Fruit fly (Drosophila melanogaster) whole organism, embryonic: ENCODE results near the gene sau.
A peak's percentile ranks its signal among the peaks of the same experiment; 100 is the strongest.

Source experiments
- Bgb ChIP-seq: fragments of 200-800 bp; sonication (Bioruptor generic); IDR thresholded peaks from 2 replicates; pipeline ENCODE4 v1.3.6; 2022; ENCODE audit warnings: missing biosample characterization, missing genetic modification characterization; ENCODE audit not compliant: partially characterized antibody
- CG10209 ChIP-seq: fragments of 200-800 bp; sonication (Bioruptor generic); optimal IDR thresholded peaks from 3 replicates; lab custom pipeline; 2017; ENCODE audit warnings: missing biosample characterization, mild to moderate bottlenecking, missing genetic modification characterization, missing genetic modification reagents
- CG10267 ChIP-seq: fragments of 200-800 bp; sonication (Bioruptor generic); optimal IDR thresholded peaks from 2 replicates; lab custom pipeline; 2018; ENCODE audit warnings: missing biosample characterization, mild to moderate bottlenecking, missing genetic modification characterization, moderate library complexity
- CG12071 ChIP-seq: fragments of 200-800 bp; sonication (Bioruptor generic); optimal IDR thresholded peaks from 3 replicates; lab custom pipeline; 2018; ENCODE audit warnings: missing biosample characterization, mild to moderate bottlenecking, missing genetic modification characterization
- CG12299 ChIP-seq: fragments of 200-800 bp; sonication (Bioruptor generic); optimal IDR thresholded peaks from 2 replicates; lab custom pipeline; 2018; ENCODE audit warnings: missing biosample characterization, mild to moderate bottlenecking, missing genetic modification characterization
- CG12744 ChIP-seq: fragments of 200-800 bp; sonication (Bioruptor generic); optimal IDR thresholded peaks from 2 replicates; lab custom pipeline; 2016; ENCODE audit warnings: missing biosample characterization, missing genetic modification characterization
- CG13287 ChIP-seq: fragments of 200-800 bp; sonication (Bioruptor generic); IDR thresholded peaks from 2 replicates; pipeline ENCODE4 v1.3.6; 2022; ENCODE audit warnings: missing biosample characterization, missing genetic modification characterization; ENCODE audit not compliant: partially characterized antibody
- CG14860 ChIP-seq: fragments of 200-800 bp; sonication (Bioruptor generic); IDR thresholded peaks from 3 replicates; pipeline ENCODE4 v1.3.6; 2022; ENCODE audit warnings: missing biosample characterization, missing genetic modification characterization; ENCODE audit not compliant: partially characterized antibody
- CG15514 ChIP-seq: fragments of 200-800 bp; sonication (Bioruptor generic); optimal IDR thresholded peaks from 3 replicates; lab custom pipeline; 2017; ENCODE audit warnings: missing biosample characterization, missing genetic modification characterization, mild to moderate bottlenecking, moderate library complexity, missing genetic modification reagents
- CG1647 ChIP-seq: fragments of 200-800 bp; sonication (Bioruptor generic); optimal IDR thresholded peaks from 3 replicates; lab custom pipeline; 2016; ENCODE audit warnings: missing biosample characterization, missing genetic modification characterization
- CG17361 ChIP-seq: fragments of 200-800 bp; sonication (Bioruptor generic); IDR thresholded peaks from 3 replicates; pipeline ENCODE4 v1.3.6; 2022; ENCODE audit warnings: missing biosample characterization, missing genetic modification characterization
- CG17385 ChIP-seq: fragments of 200-800 bp; sonication (Bioruptor generic); optimal IDR thresholded peaks from 3 replicates; lab custom pipeline; 2018; ENCODE audit warnings: missing biosample characterization, mild to moderate bottlenecking, missing genetic modification characterization
- CG17568 ChIP-seq: fragments of 200-800 bp; sonication (Bioruptor generic); optimal IDR thresholded peaks from 2 replicates; lab custom pipeline; 2018; ENCODE audit warnings: missing biosample characterization, mild to moderate bottlenecking, missing genetic modification characterization, moderate library complexity
- CG18262 ChIP-seq: fragments of 200-800 bp; optimal IDR thresholded peaks from 3 replicates; lab custom pipeline; 2019; ENCODE audit warnings: missing biosample characterization, mild to moderate bottlenecking, missing genetic modification characterization, moderate library complexity
- CG18599 ChIP-seq: fragments of 200-800 bp; sonication (Bioruptor generic); optimal IDR thresholded peaks from 3 replicates; lab custom pipeline; 2017; ENCODE audit warnings: missing biosample characterization, missing genetic modification characterization, mild to moderate bottlenecking, moderate library complexity, missing genetic modification reagents
- CG30403 ChIP-seq: fragments of 200-800 bp; sonication (Bioruptor generic); optimal IDR thresholded peaks from 3 replicates; lab custom pipeline; 2016; ENCODE audit warnings: missing biosample characterization, missing genetic modification characterization
- CG34224 ChIP-seq: fragments of 200-800 bp; sonication (Bioruptor generic); IDR thresholded peaks from 3 replicates; pipeline ENCODE4 v1.3.6; 2022; ENCODE audit warnings: missing biosample characterization, missing genetic modification characterization; ENCODE audit not compliant: partially characterized antibody
- CG34422 ChIP-seq: fragments of 200-800 bp; sonication (Bioruptor generic); IDR thresholded peaks from 3 replicates; pipeline ENCODE4 v1.3.6; 2022; ENCODE audit warnings: missing biosample characterization, missing genetic modification characterization
- CG5953 ChIP-seq: fragments of 200-800 bp; sonication (Bioruptor generic); IDR thresholded peaks from 2 replicates; pipeline ENCODE4 v1.3.6; 2022; ENCODE audit warnings: missing biosample characterization, missing genetic modification characterization
- CG6175 ChIP-seq: fragments of 200-800 bp; sonication (Bioruptor generic); IDR thresholded peaks from 3 replicates; pipeline ENCODE4 v1.3.6; 2022; ENCODE audit warnings: missing biosample characterization, missing genetic modification characterization
- CG6765 ChIP-seq: fragments of 200-800 bp; sonication (Bioruptor generic); optimal IDR thresholded peaks from 3 replicates; lab custom pipeline; 2017; ENCODE audit warnings: missing biosample characterization, mild to moderate bottlenecking, missing genetic modification characterization
- CG6791 ChIP-seq: fragments of 200-800 bp; sonication (Bioruptor generic); IDR thresholded peaks from 3 replicates; pipeline ENCODE4 v1.3.6; 2022; ENCODE audit warnings: missing biosample characterization, missing genetic modification characterization; ENCODE audit not compliant: partially characterized antibody
- CG6854 ChIP-seq: fragments of 200-800 bp; sonication (Bioruptor generic); optimal IDR thresholded peaks from 3 replicates; lab custom pipeline; 2017; ENCODE audit warnings: missing biosample characterization, mild to moderate bottlenecking, missing genetic modification characterization
- CG8388 ChIP-seq: fragments of 200-800 bp; sonication (Bioruptor generic); optimal IDR thresholded peaks from 2 replicates; lab custom pipeline; 2019; ENCODE audit warnings: missing biosample characterization, mild to moderate bottlenecking, missing genetic modification characterization, moderate library complexity
- CG9437 ChIP-seq: fragments of 200-800 bp; sonication (Bioruptor generic); optimal IDR thresholded peaks from 2 replicates; lab custom pipeline; 2018; ENCODE audit warnings: missing biosample characterization, mild to moderate bottlenecking, missing genetic modification characterization
- Chrac-16 ChIP-seq: fragments of 200-800 bp; sonication (Bioruptor generic); optimal IDR thresholded peaks from 3 replicates; lab custom pipeline; 2016; ENCODE audit warnings: missing biosample characterization, missing genetic modification characterization
- E2f2 ChIP-seq: fragments of 200-800 bp; sonication (Bioruptor generic); IDR thresholded peaks from 2 replicates; pipeline ENCODE4 v1.3.6; 2022; ENCODE audit warnings: missing biosample characterization, missing genetic modification characterization
- Ets65A ChIP-seq: fragments of 200-800 bp; sonication (Bioruptor generic); peaks from one replicate; lab custom pipeline; 2016; ENCODE audit warnings: missing biosample characterization, missing genetic modification characterization
- HLH4C ChIP-seq: fragments of 200-800 bp; sonication (Bioruptor generic); IDR thresholded peaks from 3 replicates; pipeline ENCODE4 v1.3.6; 2022; ENCODE audit warnings: missing biosample characterization, missing genetic modification characterization; ENCODE audit not compliant: partially characterized antibody
- MBD-R2 ChIP-seq: fragments of 200-800 bp; sonication (Bioruptor generic); IDR thresholded peaks from 2 replicates; pipeline ENCODE4 v1.3.6; 2022; ENCODE audit warnings: missing biosample characterization, missing genetic modification characterization
- Nf-YC ChIP-seq: fragments of 200-800 bp; optimal IDR thresholded peaks from 3 replicates; lab custom pipeline; 2019; ENCODE audit warnings: missing biosample characterization, mild to moderate bottlenecking, missing genetic modification characterization, moderate library complexity
- NfI ChIP-seq: fragments of 200-800 bp; sonication (Bioruptor generic); optimal IDR thresholded peaks from 3 replicates; lab custom pipeline; 2018; ENCODE audit warnings: missing biosample characterization, mild to moderate bottlenecking, missing genetic modification characterization, moderate library complexity
- Oli ChIP-seq: fragments of 200-800 bp; sonication (Bioruptor generic); optimal IDR thresholded peaks from 2 replicates; lab custom pipeline; 2018; ENCODE audit warnings: missing biosample characterization, mild to moderate bottlenecking, missing genetic modification characterization, moderate library complexity
- Sry-δ ChIP-seq: fragments of 200-800 bp; sonication (Bioruptor generic); optimal IDR thresholded peaks from 2 replicates; lab custom pipeline; 2016; ENCODE audit warnings: missing biosample characterization, missing genetic modification characterization
- Stat92E ChIP-seq, 3 experiments: fragments of >200 bp in 2 of 3; fragments of 200-800 bp in 1 of 3; sonication (Bioruptor generic) in 1 of 3; optimal IDR thresholded peaks; 2 replicates each; lab custom pipeline; 2017 to 2019; ENCODE audit warnings: missing biosample characterization in 3 of 3, missing genetic modification characterization in 3 of 3, mild to moderate bottlenecking in 1 of 3, moderate library complexity in 1 of 3
- Trl ChIP-seq, 3 experiments: fragments of >200 bp in 2 of 3; fragments of 200-800 bp in 1 of 3; sonication (Bioruptor generic) in 1 of 3; optimal IDR thresholded peaks; 2 replicates in 1 of 3; 3 replicates in 2 of 3; lab custom pipeline; 2016 to 2017; ENCODE audit warnings: missing biosample characterization in 1 of 3, missing genetic modification characterization in 1 of 3
- bsh ChIP-seq, 2 experiments: fragments of 200-800 bp; sonication (Bioruptor generic); optimal IDR thresholded peaks; 2 replicates each; lab custom pipeline; 2017 to 2018; ENCODE audit warnings: mild to moderate bottlenecking in 2 of 2, missing biosample characterization in 2 of 2, missing genetic modification characterization in 2 of 2, moderate library complexity in 1 of 2
- esg ChIP-seq: fragments of 200-800 bp; sonication (Bioruptor generic); conservative IDR thresholded peaks from 2 replicates; pipeline ENCODE4 v1.3.6; 2022; ENCODE audit warnings: missing biosample characterization, missing genetic modification characterization
- gro ChIP-seq: fragments of 200-800 bp; sonication (Bioruptor generic); optimal IDR thresholded peaks from 2 replicates; lab custom pipeline; 2016; ENCODE audit warnings: missing biosample characterization, missing genetic modification characterization
- jumu ChIP-seq: fragments of 200-800 bp; sonication (Bioruptor generic); optimal IDR thresholded peaks from 3 replicates; lab custom pipeline; 2016; ENCODE audit warnings: missing biosample characterization, missing genetic modification characterization
- kah ChIP-seq: fragments of 200-800 bp; sonication (Bioruptor generic); optimal IDR thresholded peaks from 2 replicates; lab custom pipeline; 2018; ENCODE audit warnings: missing biosample characterization, mild to moderate bottlenecking, missing genetic modification characterization
- lola ChIP-seq, 3 experiments: fragments of >200 bp in 2 of 3; fragments of 200-800 bp in 1 of 3; sonication (Bioruptor generic) in 1 of 3; optimal IDR thresholded peaks; 2 replicates each; lab custom pipeline; 2017 to 2019; ENCODE audit warnings: missing biosample characterization in 3 of 3, missing genetic modification characterization in 3 of 3, mild to moderate bottlenecking in 1 of 3, moderate library complexity in 1 of 3
- nerfin-1 ChIP-seq: fragments of 200-800 bp; sonication (Bioruptor generic); optimal IDR thresholded peaks from 3 replicates; lab custom pipeline; 2019; ENCODE audit warnings: missing biosample characterization, mild to moderate bottlenecking, missing genetic modification characterization, moderate library complexity
- nmo ChIP-seq: fragments of 200-800 bp; sonication (Bioruptor generic); optimal IDR thresholded peaks from 2 replicates; lab custom pipeline; 2018; ENCODE audit warnings: missing biosample characterization, mild to moderate bottlenecking, missing genetic modification characterization, moderate library complexity
- phol ChIP-seq: fragments of 200-800 bp; sonication (Bioruptor generic); optimal IDR thresholded peaks from 3 replicates; lab custom pipeline; 2018; ENCODE audit warnings: missing biosample characterization, mild to moderate bottlenecking, missing genetic modification characterization, moderate library complexity
- sna ChIP-seq: fragments of 200-800 bp; sonication (Bioruptor generic); IDR thresholded peaks from 2 replicates; pipeline ENCODE4 v1.3.6; 2022; ENCODE audit warnings: missing biosample characterization, missing genetic modification characterization; ENCODE audit not compliant: partially characterized antibody
- trem ChIP-seq: fragments of 200-800 bp; optimal IDR thresholded peaks from 3 replicates; lab custom pipeline; 2019; ENCODE audit warnings: missing biosample characterization, mild to moderate bottlenecking, missing genetic modification characterization, moderate library complexity
- usp ChIP-seq: fragments of >200 bp; optimal IDR thresholded peaks from 2 replicates; lab custom pipeline; 2017; ENCODE audit warnings: missing biosample characterization, missing genetic modification characterization

Gene sau

DNA sequence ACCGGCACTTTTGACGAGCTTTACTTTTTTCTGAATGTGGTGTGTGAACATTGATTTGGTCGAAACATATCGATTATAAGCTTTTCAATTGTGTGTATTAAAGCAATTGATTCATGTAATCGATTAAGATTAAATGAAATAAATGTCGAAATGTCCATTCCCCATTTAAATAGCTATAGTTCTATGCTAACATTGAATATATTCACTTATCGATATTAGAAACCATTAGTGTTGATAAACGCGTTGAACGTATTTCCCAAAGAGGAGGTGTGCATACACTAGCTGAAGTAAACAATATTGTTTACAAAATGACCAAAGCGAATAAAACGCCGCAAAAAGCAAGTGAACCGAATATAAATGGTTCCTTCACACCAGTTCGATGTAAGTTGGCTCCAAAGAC, 12.1 kb upstream of the sau start, which contains the start of the genes Uch and CG34174 (continued):
- TF ChIP-seq CG18599 (GFP tag; lab: Kevin White, UChicago), result peak; percentile 24
- TF ChIP-seq trem (tag; lab: Kevin White, UChicago), result peak; percentile 59
- peak; percentile 9 for TF ChIP-seq gro
- TF ChIP-seq CG17361 (GFP tag; lab: Robert Waterston, UW), result peak; percentile 46; the same call in 1 of the 3 replicates
- TF ChIP-seq NfI (GFP tag; lab: Kevin White, UChicago), result peak; percentile 29
- peak; percentile 95 for TF ChIP-seq CG10267 (tag; lab: Kevin White, UChicago)
- TF ChIP-seq phol (tag; lab: Kevin White, UChicago), result peak; percentile 58
- peak; percentile 86 for TF ChIP-seq MBD-R2 (GFP tag; lab: Robert Waterston, UW)
- TF ChIP-seq CG12071 (GFP tag; lab: Kevin White, UChicago), result no peak
- TF ChIP-seq bsh (GFP tag; optimal IDR thresholded peaks at IDR 0.05; lab: Kevin White, UChicago), result peak in 1 of 2 experiments; percentile 11
- peak; percentile 79 for TF ChIP-seq sna (GFP tag; lab: Robert Waterston, UW)
- no peak for TF ChIP-seq Oli
- TF ChIP-seq CG8388 (GFP tag; lab: Kevin White, UChicago), result no peak
- TF ChIP-seq CG6765 (GFP tag; lab: Kevin White, UChicago), result no peak
- peak; percentile 5 for TF ChIP-seq Chrac-16 (GFP tag; lab: Kevin White, UChicago)
- TF ChIP-seq CG12299, result peak; percentile 22
- TF ChIP-seq CG10209, result no peak
- peak; percentile 24 for TF ChIP-seq nerfin-1 (tag; lab: Kevin White, UChicago)
- TF ChIP-seq CG34422 (GFP tag; lab: Robert Waterston, UW), result peak; percentile 55; the same call in 1 of the 3 replicates
- peak; percentile 70 for TF ChIP-seq Sry-δ (GFP tag; lab: Kevin White, UChicago)
- TF ChIP-seq HLH4C (GFP tag; lab: Robert Waterston, UW), result peak; percentile 73
- peak; percentile 21 for TF ChIP-seq CG30403 (GFP tag; lab: Kevin White, UChicago)
- peak; percentile 71 for TF ChIP-seq nmo (GFP tag; lab: Kevin White, UChicago)
- TF ChIP-seq esg (GFP tag; lab: Robert Waterston, UW), result no peak
- peak in 1 of 2 experiments; percentile 19 for TF ChIP-seq Trl (optimal IDR thresholded peaks at IDR 0.05; lab: Kevin White, UChicago)
- peak; percentile 4 for TF ChIP-seq Trl (GFP tag; optimal IDR thresholded peaks at IDR 0.05; lab: Kevin White, UChicago)
- TF ChIP-seq Bgb (GFP tag; lab: Robert Waterston, UW), result peak; percentile 68
- peak; percentile 28 for TF ChIP-seq CG18262 (tag; lab: Kevin White, UChicago)
- no peak for TF ChIP-seq CG12744
- peak; percentile 11 for TF ChIP-seq CG9437
- TF ChIP-seq CG17385 (GFP tag; lab: Kevin White, UChicago), result peak; percentile 40
- peak; percentile 44 for TF ChIP-seq CG15514
- no peak for TF ChIP-seq CG6175
- peak in 1 of 3 experiments; percentile 23 for TF ChIP-seq Stat92E (GFP tag; optimal IDR thresholded peaks at IDR 0.05; lab: Kevin White, UChicago)
- TF ChIP-seq CG34224 (GFP tag; lab: Robert Waterston, UW), result peak; percentile 68; the same call in 2 of the 3 replicates
- peak in 1 of 3 experiments; percentile 32 for TF ChIP-seq lola (GFP tag; optimal IDR thresholded peaks at IDR 0.05; lab: Kevin White, UChicago)
- peak; percentile 27 for TF ChIP-seq Nf-YC (tag; lab: Kevin White, UChicago)

- TF ChIP-seq Ets65A (GFP tag; lab: Kevin White, UChicago) (no peak), Oli (no peak), CG6854 (no peak), CG5953 (GFP tag; lab: Robert Waterston, UW) (no peak), CG1647 (GFP tag; lab: Kevin White, UChicago) (no peak), jumu (GFP tag; lab: Kevin White, UChicago) (no peak), usp (no peak), CG6791 (GFP tag; lab: Robert Waterston, UW) (peak; percentile 27; the same call in 1 of the 3 replicates), kah (GFP tag; lab: Kevin White, UChicago) (no peak), Sry-δ (GFP tag; lab: Kevin White, UChicago) (peak; percentile 8), E2f2 (GFP tag; lab: Robert Waterston, UW) (peak; percentile 25; the same call in 1 of the 2 replicates), CG13287 (peak; percentile 22; the same call in 1 of the 2 replicates), CG14860 (GFP tag; lab: Robert Waterston, UW) (no peak), CG17568 (peak; percentile 84)
Observed at dm6 chr2L:2216065-2216464, 10.1 kb upstream of the sau start, which contains the start of gene daed. TSS of gene daed (minus strand) at chr2L:2216311.
